Fruit fly (Drosophila melanogaster): ENCODE measurements around the gene wat.

Gene wat

dm6 chr3R:29049055-29049722 lies 29.0 kb upstream of the wat start, which contains the start of gene CG11837 (continued):
- TF ChIP-seq Dref (GFP tag; IDR thresholded peaks at IDR 0.05) (peak; percentile 49), CG10462 (GFP tag; optimal IDR thresholded peaks at IDR 0.05) (no peak), grau (tag; optimal IDR thresholded peaks at IDR 0.05) (no peak), CG4282 (GFP tag; optimal IDR thresholded peaks at IDR 0.05) (no peak), CG5180 (GFP tag; optimal IDR thresholded peaks at IDR 0.05) (no peak), lilli (GFP tag; optimal IDR thresholded peaks at IDR 0.05) (no peak), Neu2 (GFP tag; optimal IDR thresholded peaks at IDR 0.05; ENCODE audit: borderline replicate concordance) (no peak), org-1 (GFP tag; optimal IDR thresholded peaks at IDR 0.05) (no peak), zen2 (GFP tag; IDR thresholded peaks at IDR 0.05; ENCODE audit: partially characterized antibody) (0 out of 3 replicates have a peak, but pooled peaks have one; percentile 4), CG7357 (GFP tag; IDR thresholded peaks at IDR 0.05) (no peak), cwo (GFP tag; optimal IDR thresholded peaks at IDR 0.05) (no peak), ttk (GFP tag; IDR thresholded peaks at IDR 0.05) (no peak), D19B (GFP tag; optimal IDR thresholded peaks at IDR 0.05) (no peak), CG15514 (GFP tag; optimal IDR thresholded peaks at IDR 0.05) (no peak), CG13287 (GFP tag; IDR thresholded peaks at IDR 0.05; ENCODE audit: partially characterized antibody) (peak; percentile 51; the same call in 1 of the 2 replicates), MESR4 (GFP tag; optimal IDR thresholded peaks at IDR 0.05) (peak; percentile 32), nau (GFP tag; optimal IDR thresholded peaks at IDR 0.05) (no peak), CG2120 (GFP tag; optimal IDR thresholded peaks at IDR 0.05) (no peak), CG2199 (GFP tag; IDR thresholded peaks at IDR 0.05) (no peak), CG12744 (GFP tag; optimal IDR thresholded peaks at IDR 0.05) (no peak), CG6689 (GFP tag; IDR thresholded peaks at IDR 0.05) (no peak), Dbx (GFP tag; IDR thresholded peaks at IDR 0.05) (no peak), dpn (GFP tag; optimal IDR thresholded peaks at IDR 0.05) (no peak), CG13424 (tag; optimal IDR thresholded peaks at IDR 0.05) (no peak), CG17385 (GFP tag; optimal IDR thresholded peaks at IDR 0.05) (peak; percentile 93), CG4617 (GFP tag; optimal IDR thresholded peaks at IDR 0.05; ENCODE audit: borderline replicate concordance) (no peak), CG8089 (GFP tag; optimal IDR thresholded peaks at IDR 0.05) (no peak), CG4820 (GFP tag; optimal IDR thresholded peaks at IDR 0.05) (no peak), hbn (GFP tag; IDR thresholded peaks at IDR 0.05; ENCODE audit: partially characterized antibody) (0 out of 2 replicates have a peak, but pooled peaks have one; percentile 25), CG18764 (GFP tag; optimal IDR thresholded peaks at IDR 0.05) (no peak), BEAF-32 (GFP tag; optimal IDR thresholded peaks at IDR 0.05) (peak; percentile 29), dmrt11E (tag; optimal IDR thresholded peaks at IDR 0.05) (no peak), lab (GFP tag; optimal IDR thresholded peaks at IDR 0.05) (no peak), Awh (GFP tag; IDR thresholded peaks at IDR 0.05) (no peak), caup (GFP tag; optimal IDR thresholded peaks at IDR 0.05; ENCODE audit: severe bottlenecking) (no peak), hkb (optimal IDR thresholded peaks at IDR 0.05) (no peak), hkb (GFP tag; IDR thresholded peaks at IDR 0.05) (no peak), vvl (GFP tag; IDR thresholded peaks at IDR 0.05) (no peak), gsb (GFP tag; IDR thresholded peaks at IDR 0.05) (no peak), zf30C (GFP tag; optimal IDR thresholded peaks at IDR 0.05) (no peak), stwl (tag; optimal IDR thresholded peaks at IDR 0.05) (peak; percentile 4), nerfin-1 (tag; optimal IDR thresholded peaks at IDR 0.05) (no peak), sob (GFP tag; IDR thresholded peaks at IDR 0.05) (no peak), psq (GFP tag; optimal IDR thresholded peaks at IDR 0.05) (no peak), pzg (GFP tag; optimal IDR thresholded peaks at IDR 0.05) (peak; percentile 14), Antp (GFP tag; optimal IDR thresholded peaks at IDR 0.05) (no peak), CG14667 (GFP tag; IDR thresholded peaks at IDR 0.05) (no peak), CG6254 (GFP tag; optimal IDR thresholded peaks at IDR 0.05) (no peak), Med (GFP tag) (peak; percentile 28)

All from whole organism, embryonic.